Worm (Caenorhabditis elegans): Measurements from ENCODE around the gene K10B2.4.

The K10B2.4 gene

DNA sequence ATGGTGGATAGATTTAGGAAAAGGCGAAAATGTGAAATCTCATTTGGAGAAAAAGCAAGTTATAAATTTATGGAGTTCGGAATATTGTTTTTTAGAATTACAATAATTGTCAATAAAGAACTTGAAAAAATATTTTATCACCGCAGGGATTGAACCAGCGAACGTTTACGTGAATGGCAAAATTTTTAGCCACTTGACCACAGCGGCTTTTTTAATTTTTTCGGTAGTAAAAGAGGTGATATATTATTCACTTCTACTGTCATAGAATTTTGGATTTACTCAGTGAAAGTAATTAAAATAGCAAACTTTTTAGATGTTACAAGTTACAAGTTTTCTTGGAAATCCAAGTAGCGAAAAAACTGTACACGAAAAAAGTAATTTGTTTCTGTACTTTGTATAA, 2.5 kb downstream of the K10B2.4 start:
- TF ChIP-seq hlh-26 (GFP tag; conservative IDR thresholded peaks at IDR 0.05): no peak
- TF ChIP-seq hsf-1 (GFP tag; IDR thresholded peaks at IDR 0.05): 0 out of 2 replicates have a peak, but pooled peaks have one; percentile 30
- no peak for TF ChIP-seq sdz-38 (tag; optimal IDR thresholded peaks at IDR 0.05)
- TF ChIP-seq rpc-1 (optimal IDR thresholded peaks at IDR 0.05): peak; percentile 56
- TF ChIP-seq rpc-1 (tag; optimal IDR thresholded peaks at IDR 0.05): peak; percentile 78
- TF ChIP-seq die-1 (tag; optimal IDR thresholded peaks at IDR 0.05): peak; percentile 25
- TF ChIP-seq him-1 (tag; optimal IDR thresholded peaks at IDR 0.05): no peak
- no peak for TF ChIP-seq T26A5.8 (tag; optimal IDR thresholded peaks at IDR 0.05)
- no peak for TF ChIP-seq fkh-3 (tag; optimal IDR thresholded peaks at IDR 0.05)
- peak; percentile 83 for TF ChIP-seq tbp1 (GFP tag; optimal IDR thresholded peaks at IDR 0.05)
- TF ChIP-seq lin-26 (GFP tag; IDR thresholded peaks at IDR 0.05): peak; percentile 66
- TF ChIP-seq F23B12.7 (tag; optimal IDR thresholded peaks at IDR 0.05; ENCODE audit: insufficient read depth): peak; percentile 54
- peak; percentile 49; the same call in 1 of the 2 replicates for TF ChIP-seq madf-6 (GFP tag; IDR thresholded peaks at IDR 0.05)
- TF ChIP-seq mes-4 (tag; optimal IDR thresholded peaks at IDR 0.05): no peak
- peak; percentile 50 for TF ChIP-seq athp-1 (tag; optimal IDR thresholded peaks at IDR 0.05)
- peak; percentile 37 for TF ChIP-seq snpc-3.4 (tag; optimal IDR thresholded peaks at IDR 0.05)
- TF ChIP-seq B0261.1 (tag; optimal IDR thresholded peaks at IDR 0.05): peak; percentile 52
- no peak for TF ChIP-seq akir-1 (GFP tag; optimal IDR thresholded peaks at IDR 0.05)
- TF ChIP-seq snpc-1.3 (tag; optimal IDR thresholded peaks at IDR 0.05; ENCODE audit: insufficient read depth): peak; percentile 28
- peak; percentile 37 for TF ChIP-seq lin-54 (GFP tag; optimal IDR thresholded peaks at IDR 0.05)
- peak; percentile 35 for TF ChIP-seq F49E8.2 (tag; optimal IDR thresholded peaks at IDR 0.05; ENCODE audit: insufficient read depth)
- 0 out of 2 replicates have a peak, but pooled peaks have one; percentile 93 for TF ChIP-seq ceh-58 (GFP tag; IDR thresholded peaks at IDR 0.05)

DNA sequence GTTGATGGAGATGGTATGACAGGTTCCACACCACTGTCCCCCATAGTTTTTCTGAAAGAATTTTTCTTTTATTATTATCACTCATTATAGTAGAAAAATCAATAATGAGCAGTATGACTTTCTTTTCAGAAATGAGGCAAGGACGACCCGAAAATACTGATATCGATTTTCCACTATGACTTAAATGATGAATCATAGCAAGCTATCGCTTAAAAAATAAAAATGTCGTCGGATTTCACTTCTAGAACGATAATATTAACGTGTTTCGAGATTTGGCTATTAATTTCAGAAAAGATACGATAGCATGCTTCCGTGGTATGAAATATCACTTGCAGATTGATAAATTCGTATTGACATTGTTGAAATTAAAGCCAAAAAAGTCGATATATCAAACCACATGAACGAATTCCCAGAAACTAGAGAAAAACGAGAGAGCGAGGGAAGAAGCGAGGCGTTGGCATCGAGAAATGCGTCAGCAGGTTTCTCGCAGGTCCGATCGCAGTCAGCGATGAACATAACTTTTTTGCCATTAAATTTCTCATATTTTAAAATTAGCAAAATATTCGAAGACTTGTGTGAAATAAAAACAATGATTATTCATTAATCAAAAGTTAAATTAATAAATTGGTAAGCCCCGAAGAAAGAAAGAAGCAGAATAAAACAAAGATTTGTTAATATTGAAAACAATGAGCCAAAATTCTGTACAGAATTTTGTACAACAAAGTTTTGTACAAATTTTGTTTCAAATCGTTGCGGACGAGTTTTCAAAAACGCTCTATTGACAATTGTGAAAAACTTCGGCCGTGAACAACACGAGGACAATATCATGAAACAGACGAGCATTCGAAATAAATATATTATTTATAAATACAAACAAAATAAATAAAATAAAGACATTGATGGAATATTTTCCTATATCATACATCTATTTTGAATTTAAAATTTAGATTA, 5.1 kb downstream of the K10B2.4 start, which contains the start of gene C32D5.11:
TSS of gene C32D5.11 (minus strand) at position 51 of the 951 bp plus-strand sequence.
- TF ChIP-seq ceh-27 (GFP tag; optimal IDR thresholded peaks at IDR 0.05): peak; percentile 31
- peak; percentile 16 for TF ChIP-seq tbp1 (GFP tag; optimal IDR thresholded peaks at IDR 0.05)
- TF ChIP-seq him-1 (tag; optimal IDR thresholded peaks at IDR 0.05): no peak
- TF ChIP-seq lag-1 (GFP tag; IDR thresholded peaks at IDR 0.05): no peak
- TF ChIP-seq tlf-1 (GFP tag; optimal IDR thresholded peaks at IDR 0.05): peak; percentile 7
- TF ChIP-seq ceh-91 (GFP tag; IDR thresholded peaks at IDR 0.05): 0 out of 2 replicates have a peak, but pooled peaks have one; percentile 13
- no peak for TF ChIP-seq F52B5.7 (tag; optimal IDR thresholded peaks at IDR 0.05)
- TF ChIP-seq lin-54 (GFP tag; optimal IDR thresholded peaks at IDR 0.05): peak; percentile 33
- TF ChIP-seq F23B12.7 (tag; optimal IDR thresholded peaks at IDR 0.05; ENCODE audit: insufficient read depth): peak; percentile 70
- no peak for TF ChIP-seq snpc-1.3 (tag; optimal IDR thresholded peaks at IDR 0.05; ENCODE audit: insufficient read depth)
- TF ChIP-seq lin-35 (GFP tag; optimal IDR thresholded peaks at IDR 0.05): peak in 1 of 3 experiments; percentile 72
- TF ChIP-seq F49E8.2 (tag; optimal IDR thresholded peaks at IDR 0.05; ENCODE audit: insufficient read depth): no peak
- peak; percentile 41; the same call in 1 of the 2 replicates for TF ChIP-seq zfh-2 (GFP tag; conservative IDR thresholded peaks at IDR 0.05)
- TF ChIP-seq cebp-1 (GFP tag; IDR thresholded peaks at IDR 0.05): no peak
- TF ChIP-seq cebp-1 (tag; optimal IDR thresholded peaks at IDR 0.05): peak; percentile 65
- no peak for TF ChIP-seq sea-2 (GFP tag; IDR thresholded peaks at IDR 0.05)
- 0 out of 2 replicates have a peak, but pooled peaks have one; percentile 38 for TF ChIP-seq nfyb-1 (GFP tag; IDR thresholded peaks at IDR 0.05)
- 0 out of 2 replicates have a peak, but pooled peaks have one; percentile 37 for TF ChIP-seq B0336.3 (GFP tag; IDR thresholded peaks at IDR 0.05)
- TF ChIP-seq dpl-1 (GFP tag; optimal IDR thresholded peaks at IDR 0.05): peak; percentile 22
- no peak for TF ChIP-seq snpc-1.1 (tag; optimal IDR thresholded peaks at IDR 0.05; ENCODE audit: insufficient read depth)
- no peak for TF ChIP-seq Y79H2A.3 (GFP tag; conservative IDR thresholded peaks at IDR 0.05)
- peak; percentile 35; the same call in 1 of the 2 replicates for TF ChIP-seq pbrm-1 (GFP tag; IDR thresholded peaks at IDR 0.05)
- peak; percentile 66 for TF ChIP-seq mcd-1 (GFP tag; IDR thresholded peaks at IDR 0.05)
- peak; percentile 14 for TF ChIP-seq K12H6.12 (tag; optimal IDR thresholded peaks at IDR 0.05)
- no peak for TF ChIP-seq lin-26 (GFP tag; IDR thresholded peaks at IDR 0.05)
- TF ChIP-seq dox-1 (GFP tag; IDR thresholded peaks at IDR 0.05): peak; percentile 65
- TF ChIP-seq ztf-18 (tag; optimal IDR thresholded peaks at IDR 0.05): peak; percentile 92
- TF ChIP-seq D2030.7 (GFP tag; IDR thresholded peaks at IDR 0.05): 0 out of 2 replicates have a peak, but pooled peaks have one; percentile 31
- TF ChIP-seq zim-3 (tag; optimal IDR thresholded peaks at IDR 0.05): no peak
